Fruit fly (Drosophila melanogaster) whole organism, embryonic: ENCODE measurements around the gene CG33127.

Source experiments
- Awh ChIP-seq: fragments of 200-800 bp; sonication (Bioruptor generic); IDR thresholded peaks from 2 replicates; pipeline ENCODE4, ENCODE4 v1.3.6; 2022; ENCODE audit warnings: missing biosample characterization, missing genetic modification characterization
- Bteb2 ChIP-seq: fragments of 200-800 bp; sonication (Bioruptor generic); optimal IDR thresholded peaks from 2 replicates; lab custom pipeline; 2016; ENCODE audit warnings: missing biosample characterization, missing genetic modification characterization
- CG10209 ChIP-seq: fragments of 200-800 bp; sonication (Bioruptor generic); optimal IDR thresholded peaks from 3 replicates; lab custom pipeline; 2017; ENCODE audit warnings: missing biosample characterization, mild to moderate bottlenecking, missing genetic modification characterization, missing genetic modification reagents
- CG11723 ChIP-seq: fragments of 200-800 bp; sonication (Bioruptor generic); optimal IDR thresholded peaks from 2 replicates; lab custom pipeline; 2017; ENCODE audit warnings: missing biosample characterization, mild to moderate bottlenecking, missing genetic modification characterization
- CG12219 ChIP-seq: fragments of 200-800 bp; sonication (Bioruptor generic); optimal IDR thresholded peaks from 3 replicates; lab custom pipeline; 2018; ENCODE audit warnings: missing biosample characterization, mild to moderate bottlenecking, missing genetic modification characterization
- CG12391 ChIP-seq: fragments of 200-800 bp; sonication (Bioruptor generic); optimal IDR thresholded peaks from 3 replicates; lab custom pipeline; 2018; ENCODE audit warnings: missing biosample characterization, mild to moderate bottlenecking, missing genetic modification characterization, moderate library complexity
- CG13287 ChIP-seq: fragments of 200-800 bp; sonication (Bioruptor generic); IDR thresholded peaks from 2 replicates; pipeline ENCODE4 v1.3.6; 2022; ENCODE audit warnings: missing biosample characterization, missing genetic modification characterization; ENCODE audit not compliant: partially characterized antibody
- CG14441 ChIP-seq: fragments of 200-800 bp; sonication (Bioruptor generic); IDR thresholded peaks from 2 replicates; pipeline ENCODE4 v1.3.6; 2022; ENCODE audit warnings: missing biosample characterization, missing genetic modification characterization
- CG15269 ChIP-seq: fragments of 200-800 bp; sonication (Bioruptor generic); optimal IDR thresholded peaks from 2 replicates; lab custom pipeline; 2018; ENCODE audit warnings: missing biosample characterization, mild to moderate bottlenecking, missing genetic modification characterization, moderate library complexity
- CG1647 ChIP-seq: fragments of 200-800 bp; sonication (Bioruptor generic); optimal IDR thresholded peaks from 3 replicates; lab custom pipeline; 2016; ENCODE audit warnings: missing biosample characterization, missing genetic modification characterization
- CG17359 ChIP-seq: fragments of 200-800 bp; sonication (Bioruptor generic); optimal IDR thresholded peaks from 3 replicates; lab custom pipeline; 2018; ENCODE audit warnings: missing biosample characterization, mild to moderate bottlenecking, missing genetic modification characterization, moderate library complexity
- CG18764 ChIP-seq: fragments of 200-800 bp; sonication (Bioruptor generic); optimal IDR thresholded peaks from 3 replicates; lab custom pipeline; 2016; ENCODE audit warnings: missing biosample characterization, missing genetic modification characterization
- CG2712 ChIP-seq: fragments of 200-800 bp; optimal IDR thresholded peaks from 3 replicates; lab custom pipeline; 2019; ENCODE audit warnings: missing biosample characterization, mild to moderate bottlenecking, missing genetic modification characterization, moderate library complexity
- CG34422 ChIP-seq: fragments of 200-800 bp; sonication (Bioruptor generic); IDR thresholded peaks from 3 replicates; pipeline ENCODE4 v1.3.6; 2022; ENCODE audit warnings: missing biosample characterization, missing genetic modification characterization
- CG3995 ChIP-seq: fragments of 200-800 bp; sonication (Bioruptor generic); optimal IDR thresholded peaks from 3 replicates; lab custom pipeline; 2016; ENCODE audit warnings: missing biosample characterization, missing genetic modification characterization
- CG7987 ChIP-seq: fragments of 200-800 bp; sonication (Bioruptor generic); optimal IDR thresholded peaks from 2 replicates; lab custom pipeline; 2018; ENCODE audit warnings: missing biosample characterization, mild to moderate bottlenecking, missing genetic modification characterization, moderate library complexity
- CG8290 ChIP-seq, 3 experiments: fragments of 200-800 bp; sonication (Bioruptor generic); optimal IDR thresholded peaks; 2 replicates each; lab custom pipeline; 2016 to 2019; ENCODE audit warnings: missing biosample characterization in 3 of 3, missing genetic modification characterization in 3 of 3, mild to moderate bottlenecking in 2 of 3, moderate library complexity in 1 of 3
- CG9817 ChIP-seq: fragments of 200-800 bp; sonication (Bioruptor generic); optimal IDR thresholded peaks from 2 replicates; lab custom pipeline; 2018; ENCODE audit warnings: missing biosample characterization, mild to moderate bottlenecking, missing genetic modification characterization, moderate library complexity
- Dek ChIP-seq: fragments of 200-800 bp; sonication (Bioruptor generic); optimal IDR thresholded peaks from 3 replicates; lab custom pipeline; 2019; ENCODE audit warnings: missing biosample characterization, mild to moderate bottlenecking, missing genetic modification characterization, moderate library complexity
- Dp ChIP-seq: fragments of 200-800 bp; sonication (Bioruptor generic); optimal IDR thresholded peaks from 2 replicates; lab custom pipeline; 2018; ENCODE audit warnings: missing biosample characterization, mild to moderate bottlenecking, missing genetic modification characterization, moderate library complexity
- Drgx ChIP-seq: fragments of 200-800 bp; sonication (Bioruptor generic); IDR thresholded peaks from 2 replicates; pipeline ENCODE4 v1.3.6; 2022; ENCODE audit warnings: missing biosample characterization, missing genetic modification characterization
- E2f2 ChIP-seq: fragments of 200-800 bp; sonication (Bioruptor generic); IDR thresholded peaks from 2 replicates; pipeline ENCODE4 v1.3.6; 2022; ENCODE audit warnings: missing biosample characterization, missing genetic modification characterization
- HLH4C ChIP-seq: fragments of 200-800 bp; sonication (Bioruptor generic); IDR thresholded peaks from 3 replicates; pipeline ENCODE4 v1.3.6; 2022; ENCODE audit warnings: missing biosample characterization, missing genetic modification characterization; ENCODE audit not compliant: partially characterized antibody
- HLH54F ChIP-seq: fragments of 200-800 bp; sonication (Bioruptor generic); optimal IDR thresholded peaks from 3 replicates; lab custom pipeline; 2016; ENCODE audit warnings: missing biosample characterization, missing genetic modification characterization
- Hand ChIP-seq: fragments of 200-800 bp; sonication (Bioruptor generic); optimal IDR thresholded peaks from 2 replicates; lab custom pipeline; 2017; ENCODE audit warnings: mild to moderate bottlenecking, missing biosample characterization, missing genetic modification reagents, missing genetic modification characterization
- Mes4 ChIP-seq: fragments of 200-800 bp; sonication (Bioruptor generic); optimal IDR thresholded peaks from 2 replicates; lab custom pipeline; 2016; ENCODE audit warnings: missing biosample characterization, missing genetic modification characterization
- NFAT ChIP-seq: fragments of 200-800 bp; sonication (Bioruptor generic); IDR thresholded peaks from 2 replicates; pipeline ENCODE4 v1.3.6; 2022; ENCODE audit warnings: missing biosample characterization, missing genetic modification characterization
- Nf-YC ChIP-seq: fragments of 200-800 bp; optimal IDR thresholded peaks from 3 replicates; lab custom pipeline; 2019; ENCODE audit warnings: missing biosample characterization, mild to moderate bottlenecking, missing genetic modification characterization, moderate library complexity
- Sin3A ChIP-seq: fragments of >200 bp; optimal IDR thresholded peaks from 2 replicates; lab custom pipeline; 2018
- Sox100B ChIP-seq: fragments of 200-800 bp; sonication (Bioruptor generic); optimal IDR thresholded peaks from 3 replicates; lab custom pipeline; 2018; ENCODE audit warnings: missing biosample characterization, mild to moderate bottlenecking, missing genetic modification characterization
- Stat92E ChIP-seq, 3 experiments: fragments of >200 bp in 2 of 3; fragments of 200-800 bp in 1 of 3; sonication (Bioruptor generic) in 1 of 3; optimal IDR thresholded peaks; 2 replicates each; lab custom pipeline; 2017 to 2019; ENCODE audit warnings: missing biosample characterization in 3 of 3, missing genetic modification characterization in 3 of 3, mild to moderate bottlenecking in 1 of 3, moderate library complexity in 1 of 3
- TFAM ChIP-seq: fragments of 200-800 bp; sonication (Bioruptor generic); optimal IDR thresholded peaks from 2 replicates; lab custom pipeline; 2017; ENCODE audit warnings: missing biosample characterization, missing genetic modification characterization, inconsistent platforms
- Xbp1 ChIP-seq: fragments of 200-800 bp; sonication (Bioruptor generic); optimal IDR thresholded peaks from 3 replicates; lab custom pipeline; 2016; ENCODE audit warnings: missing biosample characterization, mild to moderate bottlenecking, missing genetic modification characterization
- YL-1 ChIP-seq: fragments of 200-800 bp; sonication (Bioruptor generic); optimal IDR thresholded peaks from 3 replicates; lab custom pipeline; 2017; ENCODE audit warnings: missing biosample characterization, mild to moderate bottlenecking, missing genetic modification characterization
- az2 ChIP-seq: fragments of 200-800 bp; sonication (Bioruptor generic); optimal IDR thresholded peaks from 3 replicates; lab custom pipeline; 2016; ENCODE audit warnings: missing biosample characterization, missing genetic modification characterization
- bab2 ChIP-seq: fragments of 200-800 bp; sonication (Bioruptor generic); optimal IDR thresholded peaks from 2 replicates; lab custom pipeline; 2016; ENCODE audit warnings: missing biosample characterization, missing genetic modification characterization
- bigmax ChIP-seq: fragments of 200-800 bp; sonication (Bioruptor generic); optimal IDR thresholded peaks from 2 replicates; lab custom pipeline; 2018; ENCODE audit warnings: missing biosample characterization, mild to moderate bottlenecking, missing genetic modification characterization
- crol ChIP-seq: fragments of 200-800 bp; sonication (Bioruptor generic); IDR thresholded peaks from 2 replicates; pipeline ENCODE4 v1.3.6; 2022; ENCODE audit warnings: missing biosample characterization, missing genetic modification characterization
- dpn ChIP-seq, 2 experiments: fragments of 200-800 bp; sonication (Bioruptor generic); optimal IDR thresholded peaks; 3 replicates each; lab custom pipeline; 2016; ENCODE audit warnings: missing biosample characterization in 2 of 2, missing genetic modification characterization in 2 of 2
- gem ChIP-seq: fragments of 200-800 bp; sonication (Bioruptor generic); optimal IDR thresholded peaks from 2 replicates; lab custom pipeline; 2019; ENCODE audit warnings: missing biosample characterization, mild to moderate bottlenecking, missing genetic modification characterization, moderate library complexity
- lov ChIP-seq, 2 experiments: fragments of 200-800 bp in 1 of 2; fragments of >200 bp in 1 of 2; sonication (Bioruptor generic) in 1 of 2; IDR thresholded peaks in 1 of 2; optimal IDR thresholded peaks in 1 of 2; 2 replicates in 1 of 2; 3 replicates in 1 of 2; pipeline versions ENCODE4 v1.3.6 to Lab custom; 2017 to 2022; ENCODE audit warnings: missing biosample characterization in 1 of 2, missing genetic modification characterization in 1 of 2
- nmo ChIP-seq: fragments of 200-800 bp; sonication (Bioruptor generic); optimal IDR thresholded peaks from 2 replicates; lab custom pipeline; 2018; ENCODE audit warnings: missing biosample characterization, mild to moderate bottlenecking, missing genetic modification characterization, moderate library complexity
- psq ChIP-seq: fragments of 200-800 bp; sonication (Bioruptor generic); optimal IDR thresholded peaks from 2 replicates; lab custom pipeline; 2017; ENCODE audit warnings: missing biosample characterization, missing genetic modification characterization
- scrt ChIP-seq: fragments of 200-800 bp; sonication (Bioruptor generic); optimal IDR thresholded peaks from 2 replicates; lab custom pipeline; 2018; ENCODE audit warnings: missing biosample characterization, mild to moderate bottlenecking, missing genetic modification characterization, moderate library complexity
- sens ChIP-seq: fragments of 200-800 bp; sonication (Bioruptor generic); peaks from one replicate; lab custom pipeline; 2016; ENCODE audit warnings: missing biosample characterization, missing genetic modification characterization
- sna ChIP-seq: fragments of 200-800 bp; sonication (Bioruptor generic); IDR thresholded peaks from 2 replicates; pipeline ENCODE4 v1.3.6; 2022; ENCODE audit warnings: missing biosample characterization, missing genetic modification characterization; ENCODE audit not compliant: partially characterized antibody
- zen ChIP-seq: fragments of 200-800 bp; sonication (Bioruptor generic); optimal IDR thresholded peaks from 3 replicates; lab custom pipeline; 2018; ENCODE audit warnings: missing biosample characterization, mild to moderate bottlenecking, missing genetic modification characterization, moderate library complexity

The CG33127 gene

dm6 chr2L:283071-283482 is 38.8 kb upstream of the CG33127 start, which contains the start of gene CG11601 (continued):
- TF ChIP-seq zen (tag; lab: Kevin White, UChicago) (no peak), Sin3A (lab: Kevin White, UChicago) (peak; percentile 27), psq (GFP tag; lab: Kevin White, UChicago) (peak; percentile 44), Xbp1 (peak; percentile 30), crol (no peak), CG17359 (peak; percentile 20), CG8290 (GFP tag; optimal IDR thresholded peaks at IDR 0.05; lab: Kevin White, UChicago) (no peak), CG8290 (tag; optimal IDR thresholded peaks at IDR 0.05; lab: Kevin White, UChicago) (peak in 1 of 2 experiments; percentile 64), bigmax (GFP tag; lab: Kevin White, UChicago) (no peak)

dm6 chr2L:285596-286023 is 36.3 kb upstream of the CG33127 start:
- TF ChIP-seq CG3995 (GFP tag; lab: Kevin White, UChicago) (no peak), Mes4 (GFP tag; lab: Kevin White, UChicago) (no peak), Hand (peak; percentile 27), CG11723 (no peak), sna (GFP tag; lab: Robert Waterston, UW) (no peak; the same call in 1 of the 2 replicates), Drgx (GFP tag; lab: Robert Waterston, UW) (0 out of 2 replicates have a peak, but pooled peaks have one; percentile 25), CG34422 (peak; percentile 58; the same call in 1 of the 3 replicates), Dp (peak; percentile 31), Dek (peak; percentile 63), CG13287 (peak; percentile 41; the same call in 1 of the 2 replicates), az2 (GFP tag; lab: Kevin White, UChicago) (peak; percentile 42), NFAT (peak; percentile 50; the same call in 1 of the 2 replicates), CG9817 (tag; lab: Kevin White, UChicago) (peak; percentile 48), nmo (GFP tag; lab: Kevin White, UChicago) (peak; percentile 46), E2f2 (GFP tag; lab: Robert Waterston, UW) (peak; percentile 49; the same call in 1 of the 2 replicates), Awh (peak; percentile 53), TFAM (GFP tag; lab: Kevin White, UChicago) (no peak), YL-1 (GFP tag; lab: Kevin White, UChicago) (peak; percentile 63), dpn (GFP tag; optimal IDR thresholded peaks at IDR 0.05; lab: Kevin White, UChicago) (peak; percentile 24 to 32), sens (GFP tag; lab: Kevin White, UChicago) (peak; percentile 84), CG14441 (GFP tag; lab: Robert Waterston, UW) (peak; percentile 30; the same call in 1 of the 2 replicates), CG15269 (peak; percentile 61), CG2712 (peak; percentile 45), HLH54F (GFP tag; lab: Kevin White, UChicago) (peak; percentile 2), Sox100B (peak; percentile 30), gem (peak; percentile 72), CG12219 (GFP tag; lab: Kevin White, UChicago) (peak; percentile 70), Stat92E (GFP tag; optimal IDR thresholded peaks at IDR 0.05; lab: Kevin White, UChicago) (peak in 1 of 3 experiments; percentile 56), CG12391 (tag; lab: Kevin White, UChicago) (peak; percentile 65), psq (GFP tag; lab: Kevin White, UChicago) (no peak), Nf-YC (tag; lab: Kevin White, UChicago) (peak; percentile 53), lov (optimal IDR thresholded peaks at IDR 0.05; lab: Kevin White, UChicago) (no peak), lov (GFP tag; IDR thresholded peaks at IDR 0.05; lab: Robert Waterston, UW) (0 out of 3 replicates have a peak, but pooled peaks have one; percentile 47), HLH4C (no peak), scrt (peak; percentile 39), CG10209 (GFP tag; lab: Kevin White, UChicago) (peak; percentile 17), bab2 (GFP tag; lab: Kevin White, UChicago) (peak; percentile 36), CG1647 (GFP tag; lab: Kevin White, UChicago) (no peak), Bteb2 (GFP tag; lab: Kevin White, UChicago) (peak; percentile 48), CG18764 (GFP tag; lab: Kevin White, UChicago) (no peak), CG7987 (peak; percentile 54)
